Fruit fly (Drosophila melanogaster): ENCODE data around the gene mab-21.

Gene mab-21

DNA sequence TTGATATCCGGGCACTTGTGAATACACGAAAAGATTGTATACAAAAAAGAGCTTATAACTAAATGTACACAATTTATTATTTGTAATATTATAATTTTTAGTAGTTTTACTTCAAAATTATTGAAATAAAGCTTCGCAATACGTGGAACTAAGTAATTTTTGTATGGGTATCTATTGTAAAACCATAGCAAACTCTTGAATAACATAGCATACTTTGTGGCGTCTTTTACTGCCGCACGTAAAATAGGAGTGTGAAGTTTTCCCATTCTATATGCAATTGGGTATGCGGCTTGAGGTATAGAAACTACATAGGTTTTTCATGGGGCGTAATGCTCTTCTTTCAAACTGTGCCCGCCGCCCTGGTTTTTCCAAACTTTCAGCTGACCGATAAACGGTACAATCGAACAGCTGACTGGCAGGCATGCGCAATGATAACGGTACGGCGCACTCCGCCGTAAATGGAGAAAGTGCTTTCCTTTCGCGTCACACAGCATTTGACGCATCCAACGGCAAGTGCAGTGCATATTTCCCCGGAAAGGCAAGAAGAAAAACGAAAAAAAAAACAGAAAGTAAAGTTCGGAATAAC lies 26.5 kb upstream of the mab-21 start, which contains the start of gene CG5937 (continued):
- TF ChIP-seq CG13424 (tag; optimal IDR thresholded peaks at IDR 0.05) (peak; percentile 46), CG13775 (GFP tag; optimal IDR thresholded peaks at IDR 0.05) (peak; percentile 25), CG8924 (tag; optimal IDR thresholded peaks at IDR 0.05) (peak; percentile 4), CG3281 (GFP tag; optimal IDR thresholded peaks at IDR 0.05) (peak; percentile 56), CG7839 (tag; optimal IDR thresholded peaks at IDR 0.05) (peak; percentile 40), Nf-YC (tag; optimal IDR thresholded peaks at IDR 0.05) (peak; percentile 46), CG11504 (tag; optimal IDR thresholded peaks at IDR 0.05) (peak; percentile 47), CG15601 (tag; optimal IDR thresholded peaks at IDR 0.05) (no peak), ase (GFP tag; IDR thresholded peaks at IDR 0.05) (no peak), Nf-YA (GFP tag; IDR thresholded peaks at IDR 0.05) (no peak), Hmr (GFP tag; optimal IDR thresholded peaks at IDR 0.05) (peak; percentile 18), slou (GFP tag; optimal IDR thresholded peaks at IDR 0.05) (no peak), sens (GFP tag) (peak; percentile 58), ewg (GFP tag; optimal IDR thresholded peaks at IDR 0.05) (peak; percentile 86), CG10543 (GFP tag; optimal IDR thresholded peaks at IDR 0.05) (peak; percentile 54), PHDP (tag; optimal IDR thresholded peaks at IDR 0.05) (peak; percentile 24), Med (GFP tag) (peak; percentile 58), CG1233 (GFP tag; optimal IDR thresholded peaks at IDR 0.05) (peak; percentile 17), CG4282 (GFP tag; optimal IDR thresholded peaks at IDR 0.05) (no peak), D19A (tag; optimal IDR thresholded peaks at IDR 0.05) (peak; percentile 5), Hmx (GFP tag; optimal IDR thresholded peaks at IDR 0.05) (no peak), CG12659 (GFP tag; optimal IDR thresholded peaks at IDR 0.05) (peak; percentile 10), CG34376 (GFP tag; optimal IDR thresholded peaks at IDR 0.05) (peak; percentile 29), CG7928 (GFP tag; optimal IDR thresholded peaks at IDR 0.05) (peak; percentile 63), CG5180 (GFP tag; optimal IDR thresholded peaks at IDR 0.05) (peak; percentile 33), CG6791 (GFP tag; IDR thresholded peaks at IDR 0.05; ENCODE audit: partially characterized antibody) (0 out of 3 replicates have a peak, but pooled peaks have one; percentile 39), BtbVII (GFP tag; optimal IDR thresholded peaks at IDR 0.05) (peak; percentile 8)

DNA sequence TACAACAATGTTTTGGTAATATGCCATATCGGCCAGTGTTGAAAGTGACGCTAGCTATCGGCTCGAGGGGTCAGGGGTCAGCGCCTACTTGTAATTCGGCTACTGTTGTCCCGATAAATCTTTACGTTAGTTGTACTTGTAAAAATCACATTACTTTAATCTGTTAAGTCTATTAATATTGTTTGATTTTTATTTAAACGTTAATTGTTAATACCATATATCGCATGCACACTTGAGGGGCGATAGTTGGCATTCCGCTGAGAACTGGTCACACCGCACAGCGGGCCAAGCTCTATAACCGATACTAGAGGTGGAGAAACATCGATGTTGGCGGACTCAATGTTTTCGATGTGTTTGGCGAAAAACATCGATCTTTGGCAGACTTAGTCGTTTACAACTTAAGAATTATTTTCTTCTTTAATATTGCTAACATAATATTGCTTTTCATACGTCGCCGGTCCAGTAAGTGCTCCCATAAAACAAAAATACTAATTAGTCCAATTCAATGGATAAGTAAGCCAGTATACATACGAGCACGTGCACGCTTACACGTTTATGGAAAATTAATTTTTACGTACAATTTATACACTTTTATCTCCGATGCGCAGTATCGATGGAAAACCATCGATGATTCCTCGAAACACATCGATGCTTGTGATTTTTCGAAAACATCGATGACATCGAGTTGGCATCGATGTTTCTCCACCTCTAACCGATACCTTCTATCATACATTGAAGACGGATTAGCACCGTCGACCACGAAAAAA lies 24.4 kb upstream of the mab-21 start, which contains the start of the genes rux and MCTS1:
Gene rux, minus strand, starts transcription at position 621 of the 767 bp plus-strand sequence.
Gene MCTS1, plus strand, starts transcription at position 713 of the 767 bp plus-strand sequence.
- TF ChIP-seq CrebB (tag; optimal IDR thresholded peaks at IDR 0.05) (no peak), CG32767 (GFP tag; IDR thresholded peaks at IDR 0.05) (no peak), gt (GFP tag; IDR thresholded peaks at IDR 0.05) (no peak), nerfin-2 (GFP tag; IDR thresholded peaks at IDR 0.05; ENCODE audit: partially characterized antibody) (peak; percentile 92), CG7556 (GFP tag; optimal IDR thresholded peaks at IDR 0.05) (peak; percentile 6), Ets65A (GFP tag) (peak; percentile 85), CG18011 (GFP tag; optimal IDR thresholded peaks at IDR 0.05) (peak; percentile 49), Hr51 (GFP tag; optimal IDR thresholded peaks at IDR 0.05) (peak in 1 of 2 experiments; percentile 16), CG15011 (GFP tag; optimal IDR thresholded peaks at IDR 0.05) (no peak), Side (GFP tag; optimal IDR thresholded peaks at IDR 0.05) (peak; percentile 8), MESR4 (GFP tag; optimal IDR thresholded peaks at IDR 0.05) (peak; percentile 44), YL-1 (GFP tag; optimal IDR thresholded peaks at IDR 0.05) (peak; percentile 28), CG9215 (GFP tag; IDR thresholded peaks at IDR 0.05) (peak; percentile 40), Bdp1 (GFP tag; optimal IDR thresholded peaks at IDR 0.05) (no peak), CG13287 (GFP tag; IDR thresholded peaks at IDR 0.05; ENCODE audit: partially characterized antibody) (peak; percentile 95), Meics (GFP tag; optimal IDR thresholded peaks at IDR 0.05) (peak; percentile 26), fd96Cb (tag; optimal IDR thresholded peaks at IDR 0.05) (peak; percentile 5), HmgZ (tag; optimal IDR thresholded peaks at IDR 0.05) (peak; percentile 28), CG4282 (GFP tag; optimal IDR thresholded peaks at IDR 0.05) (no peak), so (GFP tag; IDR thresholded peaks at IDR 0.05) (no peak), CG7963 (GFP tag; IDR thresholded peaks at IDR 0.05; ENCODE audit: partially characterized antibody) (peak; percentile 89), tio (GFP tag; optimal IDR thresholded peaks at IDR 0.05) (peak; percentile 42)
